Worm (Caenorhabditis elegans): ENCODE results near the gene ZC477.3.

ZC477.3 gene

DNA sequence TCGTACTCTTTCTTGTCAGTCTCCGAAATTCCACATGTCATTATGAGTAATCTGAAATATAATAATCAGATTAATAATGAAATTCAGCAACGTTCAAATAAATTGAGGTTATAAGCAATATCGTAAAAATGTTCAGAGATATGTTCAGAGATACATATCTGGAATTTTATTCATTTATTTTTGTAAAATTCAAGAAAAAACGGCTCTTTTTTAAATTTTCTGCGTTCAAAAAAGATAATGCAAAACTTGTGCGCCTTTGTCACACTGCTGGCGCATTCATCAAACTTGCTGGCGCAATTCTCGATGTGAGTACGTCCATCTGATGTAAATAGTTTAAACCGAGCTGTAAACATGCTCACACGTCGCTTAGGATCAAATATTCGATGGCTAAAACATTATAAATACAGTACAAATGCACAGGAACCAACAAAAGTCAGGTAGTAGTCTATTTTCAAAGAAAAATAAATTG is at the start of gene ZC477.3, which contains the start of gene rde-8:
TSS of gene ZC477.3 (plus strand) at position 282 of the 469 bp plus-strand sequence.
TSS of gene rde-8 (minus strand) at position 51 of the 469 bp plus-strand sequence.
- TF ChIP-seq nhr-77 (tag; optimal IDR thresholded peaks at IDR 0.05) (no peak), aly-2 (tag; optimal IDR thresholded peaks at IDR 0.05) (no peak), unc-62 (GFP tag; optimal IDR thresholded peaks at IDR 0.05) (no peak), zag-1 (tag; optimal IDR thresholded peaks at IDR 0.05) (no peak), blmp-1 (tag; optimal IDR thresholded peaks at IDR 0.05; ENCODE audit: insufficient read depth) (no peak), crh-2 (tag; optimal IDR thresholded peaks at IDR 0.05) (peak; percentile 80), nhr-237 (tag; optimal IDR thresholded peaks at IDR 0.05) (no peak), egl-27 (tag; optimal IDR thresholded peaks at IDR 0.05) (peak; percentile 45), ama-1 (optimal IDR thresholded peaks at IDR 0.05) (peak; percentile 22), mab-5 (tag; optimal IDR thresholded peaks at IDR 0.05) (peak; percentile 41), nhr-10 (tag; optimal IDR thresholded peaks at IDR 0.05) (peak; percentile 47), mdl-1 (tag; optimal IDR thresholded peaks at IDR 0.05) (no peak), lin-13 (GFP tag; optimal IDR thresholded peaks at IDR 0.05) (peak; percentile 50), nhr-12 (tag; optimal IDR thresholded peaks at IDR 0.05) (no peak), nhr-129 (tag; optimal IDR thresholded peaks at IDR 0.05) (peak; percentile 57), snpc-4 (tag; optimal IDR thresholded peaks at IDR 0.05) (no peak), ztf-11 (tag; optimal IDR thresholded peaks at IDR 0.05) (no peak), ceh-16 (tag; optimal IDR thresholded peaks at IDR 0.05) (no peak), nhr-6 (tag; optimal IDR thresholded peaks at IDR 0.05) (no peak), gmeb-1 (tag; optimal IDR thresholded peaks at IDR 0.05) (peak; percentile 83), R02D3.7 (tag; optimal IDR thresholded peaks at IDR 0.05) (peak; percentile 23), nhr-21 (tag; optimal IDR thresholded peaks at IDR 0.05) (peak; percentile 54), skn-1 (tag; optimal IDR thresholded peaks at IDR 0.05) (no peak), peb-1 (tag; optimal IDR thresholded peaks at IDR 0.05) (no peak), ztf-1 (GFP tag; conservative IDR thresholded peaks at IDR 0.05) (no peak), F13H6.1 (tag; optimal IDR thresholded peaks at IDR 0.05) (peak; percentile 66), sma-9 (GFP tag; optimal IDR thresholded peaks at IDR 0.05) (peak; percentile 80), sma-9 (tag; optimal IDR thresholded peaks at IDR 0.05) (no peak), elt-3 (tag; optimal IDR thresholded peaks at IDR 0.05) (no peak), ceh-82 (tag; optimal IDR thresholded peaks at IDR 0.05) (no peak), elt-1 (tag; optimal IDR thresholded peaks at IDR 0.05) (no peak), fos-1 (tag; optimal IDR thresholded peaks at IDR 0.05) (peak; percentile 47), ZK546.5 (tag; optimal IDR thresholded peaks at IDR 0.05) (peak; percentile 15), mbf-1 (tag; optimal IDR thresholded peaks at IDR 0.05) (no peak), sma-3 (GFP tag; optimal IDR thresholded peaks at IDR 0.05) (peak; percentile 36), nhr-23 (tag; optimal IDR thresholded peaks at IDR 0.05) (no peak), nhr-25 (tag; optimal IDR thresholded peaks at IDR 0.05) (peak; percentile 70), nhr-11 (tag; optimal IDR thresholded peaks at IDR 0.05) (no peak), C34F6.9 (tag; optimal IDR thresholded peaks at IDR 0.05) (peak; percentile 85), sem-4 (tag; optimal IDR thresholded peaks at IDR 0.05) (peak; percentile 14), dmd-4 (tag; optimal IDR thresholded peaks at IDR 0.05) (no peak), lin-11 (tag; optimal IDR thresholded peaks at IDR 0.05) (peak; percentile 32), Y55F3AM.14 (GFP tag; optimal IDR thresholded peaks at IDR 0.05) (no peak), alr-1 (tag; optimal IDR thresholded peaks at IDR 0.05) (no peak), unc-39 (tag; optimal IDR thresholded peaks at IDR 0.05) (no peak), lsy-2 (tag; optimal IDR thresholded peaks at IDR 0.05) (peak; percentile 67 to 89), ztf-4 (tag; optimal IDR thresholded peaks at IDR 0.05) (no peak)

DNA sequence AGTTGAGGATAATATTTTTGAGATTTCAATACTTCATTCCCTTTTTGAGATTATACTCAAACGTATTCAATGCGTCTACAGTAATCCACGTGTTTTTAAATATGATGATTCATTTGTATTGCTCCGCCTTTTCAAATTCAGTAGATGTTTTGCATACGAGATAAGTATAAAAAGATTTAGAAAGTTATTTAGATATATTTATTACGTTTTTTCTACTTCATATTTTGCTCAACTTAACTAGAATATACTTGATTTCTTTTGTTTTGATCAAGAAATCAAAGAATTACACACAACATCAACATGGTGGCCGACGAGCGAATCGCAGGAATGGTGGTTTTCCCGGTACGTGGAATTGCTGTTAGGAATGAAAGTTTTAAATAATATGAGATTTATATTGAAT is 45.6 kb upstream of the ZC477.3 start, which contains the start of gene srx-50:
TSS of gene srx-50 (plus strand) at position 301 of the 400 bp plus-strand sequence.
- TF ChIP-seq egl-27 (tag; optimal IDR thresholded peaks at IDR 0.05), result no peak
- no peak for TF ChIP-seq ztf-4 (tag; optimal IDR thresholded peaks at IDR 0.05)
- no peak for TF ChIP-seq lsy-2 (tag; optimal IDR thresholded peaks at IDR 0.05)
- no peak for TF ChIP-seq mab-5 (tag; optimal IDR thresholded peaks at IDR 0.05)
- no peak for TF ChIP-seq mbf-1 (tag; optimal IDR thresholded peaks at IDR 0.05)
- TF ChIP-seq aly-2 (tag; optimal IDR thresholded peaks at IDR 0.05), result no peak
- TF ChIP-seq nhr-21 (tag; optimal IDR thresholded peaks at IDR 0.05), result no peak
- TF ChIP-seq lin-13 (GFP tag; optimal IDR thresholded peaks at IDR 0.05), result no peak
- no peak for TF ChIP-seq ceh-16 (tag; optimal IDR thresholded peaks at IDR 0.05)
- no peak for TF ChIP-seq unc-55 (GFP tag; optimal IDR thresholded peaks at IDR 0.05)
- no peak for TF ChIP-seq ztf-11 (tag; optimal IDR thresholded peaks at IDR 0.05)
- no peak for TF ChIP-seq skn-1 (tag; optimal IDR thresholded peaks at IDR 0.05)
- TF ChIP-seq gmeb-1 (tag; optimal IDR thresholded peaks at IDR 0.05), result no peak
- TF ChIP-seq nhr-6 (tag; optimal IDR thresholded peaks at IDR 0.05), result no peak
- TF ChIP-seq ama-1 (optimal IDR thresholded peaks at IDR 0.05), result no peak

All from whole organism, L2 larva.